Fruit fly (Drosophila melanogaster) ovary, adult (tissue): ENCODE measurements around the gene hd.

ENCODE experiments used
- CG17801 ChIP-seq: fragments of 200-800 bp; optimal IDR thresholded peaks from 2 replicates; lab custom pipeline; 2019; ENCODE audit warnings: missing biosample characterization, mild to moderate bottlenecking, missing genetic modification characterization, moderate library complexity; ENCODE audit not compliant: partially characterized antibody

hd gene

dm6 chr3R:5387996-5388395 is 13.2 kb upstream of the hd start:
- TF ChIP-seq CG17801 (GFP tag; lab: Kevin White, UChicago): no peak

DNA sequence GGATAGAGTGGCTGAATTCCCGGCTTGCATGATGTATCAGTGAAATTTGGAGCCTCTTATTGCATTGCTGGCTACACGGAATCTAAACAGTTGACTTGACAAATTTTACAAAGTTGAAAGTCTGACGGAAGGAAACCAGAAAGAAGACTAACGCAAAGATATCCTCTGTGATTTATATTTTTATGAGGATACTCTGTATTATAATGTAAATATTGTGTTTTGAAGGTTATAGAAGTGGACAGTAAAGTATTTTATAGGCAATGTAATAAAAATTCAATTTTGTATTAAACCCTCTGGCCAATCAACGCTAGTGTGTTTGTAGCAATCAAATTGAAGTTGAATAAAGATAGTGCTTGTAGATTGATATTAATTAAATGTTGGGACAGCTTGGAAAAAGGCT is 12.8 kb upstream of the hd start, which contains the start of gene CG14668:
Gene CG14668 (minus strand): TSS at position 101 of the 400 bp plus-strand sequence.
- no peak for TF ChIP-seq CG17801 (GFP tag; lab: Kevin White, UChicago)

DNA sequence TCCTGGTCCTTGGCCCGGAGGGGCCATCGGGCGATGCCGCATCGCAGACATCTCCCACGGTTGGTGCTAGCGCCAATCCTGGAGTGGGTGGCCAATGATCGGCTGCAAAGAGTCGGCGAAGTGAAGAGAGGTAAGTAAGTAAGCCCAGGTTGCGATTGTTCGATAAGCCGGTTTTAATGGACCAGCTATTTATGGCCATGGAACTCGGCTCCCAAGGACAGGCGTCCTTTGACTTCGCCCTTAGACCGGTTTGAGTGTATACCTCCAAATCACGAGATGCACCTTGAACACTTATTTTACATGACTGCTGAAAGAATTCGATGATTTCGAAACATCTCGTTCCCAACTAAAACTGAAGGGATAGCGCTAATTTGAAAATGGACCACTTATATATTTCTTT is 11.0 kb upstream of the hd start:
- no peak for TF ChIP-seq CG17801 (GFP tag; lab: Kevin White, UChicago)

DNA sequence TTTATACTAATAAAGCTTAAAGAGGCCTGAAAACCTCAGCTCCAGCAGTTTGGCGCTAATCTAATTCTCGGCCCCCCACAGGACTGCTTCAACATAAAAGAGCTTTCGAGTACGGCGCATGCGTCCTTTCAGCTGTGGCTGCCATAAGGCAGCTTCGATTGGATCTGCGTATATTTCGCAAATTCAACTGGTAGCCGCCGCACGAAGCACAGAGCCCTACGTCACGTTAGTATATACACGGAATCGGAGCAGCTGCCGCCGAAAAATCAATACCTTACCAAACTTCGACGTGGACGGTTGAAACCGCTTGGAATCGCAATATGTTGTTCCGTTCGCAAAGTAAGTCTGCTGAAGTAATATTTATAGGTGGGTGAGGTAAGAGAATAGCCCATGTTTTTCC is 1.9 kb upstream of the hd start, which contains the start of gene 7B2:
Gene 7B2 (plus strand): TSS at position 169 of the 400 bp plus-strand sequence.
- TF ChIP-seq CG17801 (GFP tag; lab: Kevin White, UChicago): no peak

DNA sequence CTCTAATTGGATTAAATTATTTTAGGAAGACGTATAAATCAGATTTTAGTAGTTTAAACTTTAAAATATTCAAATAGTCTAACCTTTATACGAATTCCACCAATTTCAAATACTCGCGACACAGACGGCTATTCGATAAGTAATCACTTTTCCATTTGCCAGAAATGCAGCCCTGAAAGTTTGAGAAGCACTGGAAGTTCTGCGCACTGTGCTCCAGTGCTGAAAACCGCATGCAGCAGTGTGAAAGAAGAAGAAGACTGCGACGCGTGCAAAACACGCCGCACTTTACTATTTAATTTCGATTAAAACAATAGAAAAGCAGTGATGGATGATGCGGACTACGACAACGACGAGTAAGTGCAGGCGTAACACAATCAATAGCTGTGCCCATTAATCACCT is 3.2 kb downstream of the hd start, which contains the start of gene Polr2F:
Gene Polr2F (plus strand): TSS at position 233 of the 400 bp plus-strand sequence.
- TF ChIP-seq CG17801 (GFP tag; lab: Kevin White, UChicago): peak; percentile 73

- TF ChIP-seq CG17801 (GFP tag; lab: Kevin White, UChicago): no peak
Observed at dm6 chr3R:5369490-5370001, 5.2 kb downstream of the hd start, which contains the start of the genes CG31542 and CG34277. CG31542 (plus strand) TSS chr3R:5369540. CG34277 (plus strand) TSS chr3R:5369540.

DNA sequence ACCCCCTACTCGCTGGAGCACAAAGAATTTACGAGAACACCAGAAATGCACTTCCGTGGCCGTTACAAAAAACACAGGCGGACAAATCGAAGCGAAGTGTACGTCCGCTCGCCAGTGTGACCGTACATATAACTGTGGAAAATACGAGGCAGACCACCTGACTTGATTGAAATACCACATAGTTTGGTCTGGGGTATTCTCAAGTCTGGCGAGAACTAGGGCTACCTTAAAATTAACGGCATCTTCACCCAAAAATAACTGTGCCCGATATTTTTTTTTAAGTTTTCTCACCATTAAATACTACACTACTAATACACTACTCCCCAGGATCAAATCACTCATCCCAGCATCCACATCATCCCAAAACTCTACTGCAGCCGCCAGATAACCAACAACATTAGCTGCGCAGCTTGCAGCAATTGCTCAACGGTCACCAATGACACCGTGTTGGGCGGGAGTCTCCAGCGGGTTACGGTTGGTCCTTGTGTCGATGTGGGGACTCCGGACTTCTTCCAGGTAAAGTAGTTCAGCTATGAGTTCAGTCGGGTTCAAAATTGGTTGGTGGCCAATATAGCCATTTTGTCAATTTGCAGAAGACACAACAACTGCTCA is 6.5 kb downstream of the hd start, which contains the start of gene Cerk:
Gene Cerk (minus strand): TSS at position 137 of the 612 bp plus-strand sequence.
- peak; percentile 22 for TF ChIP-seq CG17801 (GFP tag; lab: Kevin White, UChicago)

DNA sequence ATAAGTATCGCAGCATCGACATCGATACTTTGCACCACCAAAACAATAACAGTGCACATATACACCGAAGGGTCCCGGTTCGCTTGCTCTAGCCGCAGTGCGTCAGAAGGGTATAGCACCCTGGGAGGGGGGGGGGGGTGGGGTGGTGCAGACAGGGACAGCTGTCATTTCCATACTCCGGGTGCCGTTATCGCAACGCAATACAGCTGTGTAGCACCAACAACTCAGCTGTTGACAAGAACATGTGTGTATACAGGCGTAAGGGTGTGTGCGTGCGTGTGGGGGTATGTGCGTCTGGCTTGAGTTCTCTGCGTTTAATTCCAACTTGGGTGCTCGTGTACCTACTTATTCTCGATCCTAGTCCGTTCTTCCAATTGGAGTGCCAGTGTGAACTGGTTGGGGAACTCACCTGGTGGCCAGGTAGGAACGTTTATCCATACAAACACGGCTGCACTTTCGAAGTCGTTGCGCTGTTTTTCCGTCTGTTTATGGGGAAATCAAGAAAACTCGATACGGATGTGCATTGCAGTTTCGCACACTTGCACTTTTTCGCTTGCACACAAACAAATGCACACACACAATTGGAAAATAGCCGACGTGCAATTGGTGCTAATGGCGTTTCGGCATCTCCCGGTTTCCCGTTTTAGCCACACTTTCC is 7.1 kb downstream of the hd start:
- no peak for TF ChIP-seq CG17801 (GFP tag; lab: Kevin White, UChicago)

DNA sequence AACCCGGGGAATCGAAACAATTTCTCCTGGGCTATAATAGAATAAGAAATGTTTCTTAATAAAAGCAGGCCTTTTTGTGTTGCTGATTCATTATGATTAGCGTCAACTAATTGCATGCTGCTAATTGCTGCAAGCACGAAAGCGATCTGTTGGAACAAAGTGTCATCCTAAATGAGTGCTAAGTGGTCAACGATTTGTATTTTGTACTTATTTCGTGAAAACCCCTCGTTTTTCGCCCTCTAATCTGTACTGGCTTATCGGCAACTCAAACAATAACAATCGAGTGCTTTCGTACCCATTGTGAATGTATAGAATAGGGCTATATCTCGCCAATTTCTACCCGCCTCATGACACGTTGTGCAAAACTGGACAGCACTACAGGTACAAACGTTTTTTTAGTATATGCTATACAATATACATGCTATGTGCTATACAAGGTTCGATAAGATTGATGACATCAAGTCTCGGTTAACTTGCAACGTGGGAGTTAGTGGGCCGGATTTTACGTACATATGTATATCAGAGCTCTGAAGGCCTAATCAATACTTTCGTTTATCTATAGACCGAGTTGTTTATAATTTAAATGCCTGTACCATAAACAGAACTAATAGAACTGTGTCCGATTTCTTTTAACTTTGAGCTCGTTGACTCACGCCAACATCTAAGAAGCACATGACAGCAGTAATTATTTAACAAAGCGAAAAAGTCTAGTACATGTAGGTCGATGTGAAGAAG is 10.1 kb downstream of the hd start:
- no peak for TF ChIP-seq CG17801 (GFP tag; lab: Kevin White, UChicago)

DNA sequence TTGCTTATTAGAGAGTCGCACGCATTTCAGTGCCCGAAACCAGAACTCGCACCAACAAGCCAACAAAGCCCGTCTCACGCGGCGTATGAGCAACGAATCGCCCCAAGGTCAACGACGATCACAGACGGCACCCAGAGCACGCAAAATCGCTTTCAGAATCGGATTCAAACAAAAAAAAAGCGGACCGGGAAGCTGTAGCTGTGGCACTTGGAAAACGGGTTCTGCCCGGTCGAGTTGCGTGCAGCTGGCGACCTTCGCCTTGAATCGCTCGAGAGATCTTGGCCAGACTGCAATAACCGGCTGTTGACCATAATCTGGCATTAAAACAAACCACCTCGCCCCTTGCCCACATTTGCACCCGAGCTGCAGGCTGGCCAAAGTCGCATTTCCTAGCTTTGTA is 11.3 kb downstream of the hd start:
- no peak for TF ChIP-seq CG17801 (GFP tag; lab: Kevin White, UChicago)

- TF ChIP-seq CG17801 (GFP tag; lab: Kevin White, UChicago): no peak
Observed at dm6 chr3R:5361681-5362319, 13.0 kb downstream of the hd start.

DNA sequence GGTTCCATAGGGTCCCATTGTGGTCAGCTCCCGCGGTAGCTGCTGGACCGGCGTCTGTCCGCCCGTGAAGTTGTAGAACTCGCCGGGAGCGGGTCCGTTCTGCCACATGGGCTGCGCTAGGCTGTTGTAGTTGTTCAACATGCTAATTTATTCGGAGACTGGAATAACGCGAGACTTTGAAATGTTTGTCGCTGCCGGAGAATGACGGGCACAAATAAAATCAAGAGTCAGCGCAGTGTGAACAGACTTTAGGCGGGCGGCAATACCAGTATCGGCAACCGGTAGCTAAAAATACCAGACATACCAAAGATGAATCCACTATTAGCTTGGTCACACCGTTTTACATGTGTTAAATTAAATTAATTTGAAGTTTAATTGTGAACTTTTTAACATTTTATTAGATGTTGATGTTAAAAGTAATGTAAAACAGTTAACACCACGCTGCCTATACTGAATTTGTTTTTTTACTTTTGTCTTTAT is 16.8 kb downstream of the hd start, which contains the start of gene Prosbeta7:
Gene Prosbeta7 (minus strand): TSS at position 430 of the 480 bp plus-strand sequence.
- peak; percentile 68 for TF ChIP-seq CG17801 (GFP tag; lab: Kevin White, UChicago)

- no peak for TF ChIP-seq CG17801 (GFP tag; lab: Kevin White, UChicago)
Observed at dm6 chr3R:5355135-5355493, 19.6 kb downstream of the hd start.

DNA sequence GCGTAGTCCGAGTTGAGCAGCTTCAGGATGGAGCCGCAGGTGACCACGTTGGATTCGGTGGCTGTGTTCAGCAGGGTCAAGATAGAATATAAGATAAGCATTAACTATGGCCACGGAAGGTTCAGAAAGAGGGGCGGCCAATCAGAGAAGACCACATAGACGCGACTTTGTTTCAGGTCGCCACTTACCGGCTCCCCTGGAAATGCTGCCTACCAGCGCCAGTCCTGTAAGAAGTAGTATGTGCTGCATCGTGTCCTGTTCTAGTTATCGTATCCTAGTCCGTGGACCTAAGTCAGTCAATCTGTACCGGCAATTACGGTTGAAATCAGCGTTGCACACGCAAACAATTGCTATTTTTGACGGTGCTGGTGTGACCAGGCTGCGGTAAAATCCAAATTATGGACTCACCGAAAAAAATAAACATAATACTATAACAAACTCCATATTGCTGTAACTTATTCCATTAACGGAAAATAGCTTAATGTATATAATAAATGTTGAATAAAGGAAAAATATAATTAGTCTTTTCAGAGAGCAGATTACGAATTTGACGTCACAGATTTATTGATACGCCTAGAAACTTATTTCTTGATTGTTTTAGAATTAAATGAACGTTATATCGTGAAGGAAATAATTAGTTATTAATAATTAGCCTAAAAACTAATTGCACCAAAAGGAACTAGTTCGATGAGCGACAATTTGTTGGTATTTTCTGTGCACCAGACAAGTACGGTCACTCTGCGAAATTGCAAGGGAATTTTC is 20.2 kb downstream of the hd start, which contains the start of the genes CG11999 and CG1161:
Gene CG11999 (minus strand): TSS at position 375 of the 762 bp plus-strand sequence.
Gene CG1161 (plus strand): TSS at position 720 of the 762 bp plus-strand sequence.
- TF ChIP-seq CG17801 (GFP tag; lab: Kevin White, UChicago): no peak
